Fruit fly (Drosophila melanogaster) S2 (cell line): ENCODE measurements around the gene Tim17b1.

ENCODE experiments used
- CG8478 ChIP-seq: fragments of >200 bp; optimal IDR thresholded peaks from 2 replicates; lab custom pipeline; 2018
- CTCF ChIP-seq, 2 experiments: fragments of >200 bp; optimal IDR thresholded peaks; 2 replicates each; lab custom pipeline; 2018

dm6 chr3R:5290738-5291137, 9.2 kb upstream of the Tim17b1 start:
- TF ChIP-seq CG8478 (no peak), CTCF (optimal IDR thresholded peaks at IDR 0.05; lab: Kevin White, UChicago) (no peak)
